Fruit fly (Drosophila melanogaster): ENCODE results near the gene Gal.

Gal gene

dm6 chr2L:5997609-5998229 lies 8.9 kb downstream of the Gal start (continued):
- peak; percentile 39 for TF ChIP-seq CoRest (tag; optimal IDR thresholded peaks at IDR 0.05)
- TF ChIP-seq exex (tag; optimal IDR thresholded peaks at IDR 0.05), result peak; percentile 4
- TF ChIP-seq MESR4 (GFP tag; optimal IDR thresholded peaks at IDR 0.05), result no peak
- no peak for TF ChIP-seq dmrt11E (tag; optimal IDR thresholded peaks at IDR 0.05)
- TF ChIP-seq CG8924 (tag; optimal IDR thresholded peaks at IDR 0.05), result peak; percentile 43
- TF ChIP-seq Max (GFP tag; optimal IDR thresholded peaks at IDR 0.05), result no peak
- peak; percentile 41 for TF ChIP-seq HmgZ (tag; optimal IDR thresholded peaks at IDR 0.05)
- no peak for TF ChIP-seq CG12236 (GFP tag; optimal IDR thresholded peaks at IDR 0.05)
- TF ChIP-seq YL-1 (GFP tag; optimal IDR thresholded peaks at IDR 0.05), result peak; percentile 39
- TF ChIP-seq chn (GFP tag; optimal IDR thresholded peaks at IDR 0.05), result no peak
- no peak for TF ChIP-seq sd (tag; optimal IDR thresholded peaks at IDR 0.05)
- TF ChIP-seq Spps (tag; optimal IDR thresholded peaks at IDR 0.05), result peak; percentile 30
- no peak for TF ChIP-seq CG4424 (GFP tag; optimal IDR thresholded peaks at IDR 0.05)
- peak in 1 of 3 experiments; percentile 44 for TF ChIP-seq lola (GFP tag; optimal IDR thresholded peaks at IDR 0.05)
- no peak for TF ChIP-seq CG10654 (GFP tag; optimal IDR thresholded peaks at IDR 0.05)
- peak; percentile 20 for TF ChIP-seq Dad (GFP tag; optimal IDR thresholded peaks at IDR 0.05)
- no peak for TF ChIP-seq CG5953 (GFP tag; IDR thresholded peaks at IDR 0.05)
- TF ChIP-seq CG30020 (tag; optimal IDR thresholded peaks at IDR 0.05), result no peak
- peak; percentile 58 for TF ChIP-seq Hey (tag; optimal IDR thresholded peaks at IDR 0.05)
- TF ChIP-seq CG1602 (GFP tag; optimal IDR thresholded peaks at IDR 0.05), result no peak
- peak; percentile 51 for TF ChIP-seq CG14710 (tag; optimal IDR thresholded peaks at IDR 0.05)
- peak; percentile 10 for TF ChIP-seq CG15479 (GFP tag; optimal IDR thresholded peaks at IDR 0.05)
- TF ChIP-seq Lhr (GFP tag; optimal IDR thresholded peaks at IDR 0.05), result no peak
- TF ChIP-seq tap (tag; optimal IDR thresholded peaks at IDR 0.05), result peak; percentile 20
- no peak for TF ChIP-seq CG10366 (GFP tag; IDR thresholded peaks at IDR 0.05)
- TF ChIP-seq HLHmδ (GFP tag; optimal IDR thresholded peaks at IDR 0.05), result peak; percentile 68
- no peak for TF ChIP-seq zfh2 (GFP tag; optimal IDR thresholded peaks at IDR 0.05)
- peak; percentile 48 for TF ChIP-seq CrebB (tag; optimal IDR thresholded peaks at IDR 0.05)
- TF ChIP-seq BEAF-32 (GFP tag; optimal IDR thresholded peaks at IDR 0.05), result no peak
- no peak for TF ChIP-seq B-H1 (GFP tag; IDR thresholded peaks at IDR 0.05)
- no peak for TF ChIP-seq pita (GFP tag; optimal IDR thresholded peaks at IDR 0.05)
- TF ChIP-seq CG6813 (GFP tag; optimal IDR thresholded peaks at IDR 0.05), result peak; percentile 78
- TF ChIP-seq Bdp1 (GFP tag; optimal IDR thresholded peaks at IDR 0.05), result no peak
- TF ChIP-seq Lpt (GFP tag; optimal IDR thresholded peaks at IDR 0.05), result no peak
- TF ChIP-seq gcm (GFP tag; optimal IDR thresholded peaks at IDR 0.05), result peak; percentile 57
- TF ChIP-seq p53 (GFP tag; optimal IDR thresholded peaks at IDR 0.05), result no peak
- peak; percentile 5 for TF ChIP-seq eyg (GFP tag; optimal IDR thresholded peaks at IDR 0.05)
- peak; percentile 25; the same call in 1 of the 3 replicates for TF ChIP-seq dysf (GFP tag; IDR thresholded peaks at IDR 0.05)
- TF ChIP-seq CG3163 (GFP tag; optimal IDR thresholded peaks at IDR 0.05), result peak; percentile 21
- peak; percentile 63 for TF ChIP-seq mirr (GFP tag; optimal IDR thresholded peaks at IDR 0.05)
- TF ChIP-seq dmrt99B (tag; optimal IDR thresholded peaks at IDR 0.05), result no peak
- peak; percentile 93 for TF ChIP-seq kni (GFP tag; optimal IDR thresholded peaks at IDR 0.05)
- TF ChIP-seq Stat92E (GFP tag; optimal IDR thresholded peaks at IDR 0.05), result no peak
- TF ChIP-seq CG11085 (GFP tag; IDR thresholded peaks at IDR 0.05), result no peak
- TF ChIP-seq Side (GFP tag; optimal IDR thresholded peaks at IDR 0.05), result peak; percentile 48
- no peak for TF ChIP-seq Ptx1 (GFP tag; IDR thresholded peaks at IDR 0.05)
- peak; percentile 79 for TF ChIP-seq Asciz (GFP tag; optimal IDR thresholded peaks at IDR 0.05)
- TF ChIP-seq TFAM (GFP tag; optimal IDR thresholded peaks at IDR 0.05), result peak; percentile 15
- TF ChIP-seq CG3065 (GFP tag; optimal IDR thresholded peaks at IDR 0.05), result no peak

All from whole organism, embryonic.